Worm (Caenorhabditis elegans) whole organism, L4/young adult: ENCODE data around the gene trp-2.

Source experiments
- W03F9.2 ChIP-seq: fragments of 150-350 bp; optimal IDR thresholded peaks from 2 replicates; lab custom pipeline; 2014; ENCODE audit warnings: missing biosample characterization, missing genetic modification characterization
- dao-5 ChIP-seq: sonication (generic microtip); optimal IDR thresholded peaks from 2 replicates; lab custom pipeline; 2016; ENCODE audit warnings: missing genotype, missing genetic modification characterization, moderate library complexity, missing compliant biosample characterization
- him-1 ChIP-seq: sonication (generic microtip); optimal IDR thresholded peaks from 2 replicates; lab custom pipeline; 2016; ENCODE audit warnings: missing genotype, missing genetic modification reagents, missing genetic modification characterization, missing compliant biosample characterization

The trp-2 gene

ce11 chrIII:981960-982359, 9.7 kb upstream of the trp-2 start:
- TF ChIP-seq W03F9.2 (no peak), him-1 (tag; lab: Kevin White, UChicago) (no peak), dao-5 (tag; lab: Kevin White, UChicago) (no peak)

ce11 chrIII:982961-983360, 8.7 kb upstream of the trp-2 start, which contains the start of gene tbc-10:
tbc-10 (plus strand) TSS chrIII:983261.
- TF ChIP-seq him-1 (tag; lab: Kevin White, UChicago) (no peak), W03F9.2 (no peak), dao-5 (tag; lab: Kevin White, UChicago) (no peak)

- TF ChIP-seq W03F9.2 = no peak
- TF ChIP-seq him-1 (tag; lab: Kevin White, UChicago) = no peak
- TF ChIP-seq dao-5 (tag; lab: Kevin White, UChicago) = no peak
Observed at ce11 chrIII:989558-989957, 2.1 kb upstream of the trp-2 start.

ce11 chrIII:996564-996963, 4.9 kb downstream of the trp-2 start:
- no peak for TF ChIP-seq dao-5 (tag; lab: Kevin White, UChicago)
- no peak for TF ChIP-seq him-1 (tag; lab: Kevin White, UChicago)
- TF ChIP-seq W03F9.2 = no peak

- TF ChIP-seq dao-5 (tag; lab: Kevin White, UChicago) = no peak
- no peak for TF ChIP-seq him-1 (tag; lab: Kevin White, UChicago)
- no peak for TF ChIP-seq W03F9.2
Observed at ce11 chrIII:998855-999254, 7.2 kb downstream of the trp-2 start.

- TF ChIP-seq him-1 (tag; lab: Kevin White, UChicago) = no peak
- TF ChIP-seq dao-5 (tag; lab: Kevin White, UChicago) = no peak
Observed at ce11 chrIII:1001297-1001696, 9.6 kb downstream of the trp-2 start, which contains the start of gene R06B10.7. R06B10.7 (minus strand) TSS chrIII:1001397.

- TF ChIP-seq W03F9.2 (no peak), dao-5 (tag; lab: Kevin White, UChicago) (no peak), him-1 (tag; lab: Kevin White, UChicago) (no peak)
Observed at ce11 chrIII:1002510-1002909, 10.8 kb downstream of the trp-2 start, which contains the start of gene clec-150. clec-150 (plus strand) TSS chrIII:1002707.

- no peak for TF ChIP-seq dao-5 (tag; lab: Kevin White, UChicago)
- no peak for TF ChIP-seq him-1 (tag; lab: Kevin White, UChicago)
- no peak for TF ChIP-seq W03F9.2
Observed at ce11 chrIII:1004464-1004863, 12.8 kb downstream of the trp-2 start.

- TF ChIP-seq him-1 (tag; lab: Kevin White, UChicago) (no peak), dao-5 (tag; lab: Kevin White, UChicago) (no peak), W03F9.2 (no peak)
Observed at ce11 chrIII:1007143-1007905, 15.6 kb downstream of the trp-2 start.

- no peak for TF ChIP-seq dao-5 (tag; lab: Kevin White, UChicago)
- TF ChIP-seq him-1 (tag; lab: Kevin White, UChicago) = no peak
- no peak for TF ChIP-seq W03F9.2
Observed at ce11 chrIII:1008091-1008490, 16.4 kb downstream of the trp-2 start, which contains the start of gene clc-27. clc-27 (plus strand) TSS chrIII:1008391.

- TF ChIP-seq W03F9.2 = no peak
- TF ChIP-seq dao-5 (tag; lab: Kevin White, UChicago) = no peak
- no peak for TF ChIP-seq him-1 (tag; lab: Kevin White, UChicago)
Observed at ce11 chrIII:1009775-1010174, 18.1 kb downstream of the trp-2 start, which contains the start of gene clc-24. clc-24 (plus strand) TSS chrIII:1010037.

- TF ChIP-seq dao-5 (tag; lab: Kevin White, UChicago) (no peak), W03F9.2 (no peak), him-1 (tag; lab: Kevin White, UChicago) (no peak)
Observed at ce11 chrIII:1016080-1016479, 24.4 kb downstream of the trp-2 start, which contains the start of gene Y34F4.3. Y34F4.3 (minus strand) TSS chrIII:1016180.

ce11 chrIII:1020732-1021131, 29.1 kb downstream of the trp-2 start, which contains the start of gene clc-23:
clc-23 (plus strand) TSS chrIII:1020954.
- TF ChIP-seq him-1 (tag; lab: Kevin White, UChicago) (no peak), W03F9.2 (no peak), dao-5 (tag; lab: Kevin White, UChicago) (no peak)

- TF ChIP-seq W03F9.2 = no peak
- TF ChIP-seq dao-5 (tag; lab: Kevin White, UChicago) = no peak
- no peak for TF ChIP-seq him-1 (tag; lab: Kevin White, UChicago)
Observed at ce11 chrIII:1026261-1026660, 34.6 kb downstream of the trp-2 start, which contains the start of gene clc-25. clc-25 (minus strand) TSS chrIII:1026361.
